Fruit fly (Drosophila melanogaster): Measurements from ENCODE around the gene Prosbeta3.

Prosbeta3 gene

dm6 chr3R:8984602-8985074, 21.4 kb downstream of the Prosbeta3 start, which contains the start of gene CG11970:
CG11970 (plus strand) TSS chr3R:8984718.
- no peak for TF ChIP-seq CG12768 (GFP tag; optimal IDR thresholded peaks at IDR 0.05)
- TF ChIP-seq cnc (optimal IDR thresholded peaks at IDR 0.05): no peak
- TF ChIP-seq CG1620 (GFP tag; optimal IDR thresholded peaks at IDR 0.05): peak; percentile 74
- peak; percentile 38 for TF ChIP-seq CG33017 (tag; optimal IDR thresholded peaks at IDR 0.05)
- TF ChIP-seq CG11617 (GFP tag; optimal IDR thresholded peaks at IDR 0.05): peak; percentile 80
- TF ChIP-seq pad (GFP tag; optimal IDR thresholded peaks at IDR 0.05): peak; percentile 38
- peak; percentile 65 for TF ChIP-seq Mnt (GFP tag; optimal IDR thresholded peaks at IDR 0.05)
- no peak for TF ChIP-seq tj (GFP tag; optimal IDR thresholded peaks at IDR 0.05)
- TF ChIP-seq cic (GFP tag; optimal IDR thresholded peaks at IDR 0.05): peak; percentile 0
- no peak for TF ChIP-seq CG7045 (GFP tag; optimal IDR thresholded peaks at IDR 0.05)
- TF ChIP-seq CG5204 (GFP tag; optimal IDR thresholded peaks at IDR 0.05): no peak
- peak; percentile 7 for TF ChIP-seq CG7101 (tag; optimal IDR thresholded peaks at IDR 0.05)
- TF ChIP-seq toe (GFP tag; optimal IDR thresholded peaks at IDR 0.05): peak; percentile 83
- peak; percentile 5 for TF ChIP-seq Clk (GFP tag; optimal IDR thresholded peaks at IDR 0.05)
- peak; percentile 54 for TF ChIP-seq Crg-1 (GFP tag; optimal IDR thresholded peaks at IDR 0.05)
- TF ChIP-seq CG14711 (tag; optimal IDR thresholded peaks at IDR 0.05): peak; percentile 11
- TF ChIP-seq ovo (GFP tag; optimal IDR thresholded peaks at IDR 0.05): peak; percentile 12
- peak; percentile 70 for TF ChIP-seq Hr96 (GFP tag; optimal IDR thresholded peaks at IDR 0.05)
- TF ChIP-seq bab1 (GFP tag; optimal IDR thresholded peaks at IDR 0.05): peak; percentile 32
- TF ChIP-seq kay (GFP tag; ENCODE audit: borderline replicate concordance): no peak

dm6 chr3R:8984141-8984540, 21.9 kb downstream of the Prosbeta3 start, which contains the start of gene RagA-B:
RagA-B (minus strand) TSS chr3R:8984315.
- TF ChIP-seq Hr96 (GFP tag; optimal IDR thresholded peaks at IDR 0.05): no peak
- no peak for TF ChIP-seq Clk (GFP tag; optimal IDR thresholded peaks at IDR 0.05)
- no peak for TF ChIP-seq kay (GFP tag; ENCODE audit: borderline replicate concordance)
- no peak for TF ChIP-seq bab1 (GFP tag; optimal IDR thresholded peaks at IDR 0.05)
- TF ChIP-seq CG33017 (tag; optimal IDR thresholded peaks at IDR 0.05): no peak
- TF ChIP-seq toe (GFP tag; optimal IDR thresholded peaks at IDR 0.05): no peak
- TF ChIP-seq CG14711 (tag; optimal IDR thresholded peaks at IDR 0.05): no peak

dm6 chr3R:8981209-8981996, 24.6 kb downstream of the Prosbeta3 start:
- TF ChIP-seq Hr96 (GFP tag; optimal IDR thresholded peaks at IDR 0.05): no peak
- TF ChIP-seq CG7101 (tag; optimal IDR thresholded peaks at IDR 0.05): no peak
- TF ChIP-seq CG14711 (tag; optimal IDR thresholded peaks at IDR 0.05): no peak
- TF ChIP-seq CG5204 (GFP tag; optimal IDR thresholded peaks at IDR 0.05): no peak
- no peak for TF ChIP-seq kay (GFP tag; ENCODE audit: borderline replicate concordance)
- no peak for TF ChIP-seq pad (GFP tag; optimal IDR thresholded peaks at IDR 0.05)
- TF ChIP-seq CG33017 (tag; optimal IDR thresholded peaks at IDR 0.05): no peak
- no peak for TF ChIP-seq ovo (GFP tag; optimal IDR thresholded peaks at IDR 0.05)
- no peak for TF ChIP-seq tj (GFP tag; optimal IDR thresholded peaks at IDR 0.05)
- no peak for TF ChIP-seq CG12768 (GFP tag; optimal IDR thresholded peaks at IDR 0.05)
- TF ChIP-seq Mnt (GFP tag; optimal IDR thresholded peaks at IDR 0.05): no peak
- no peak for TF ChIP-seq Crg-1 (GFP tag; optimal IDR thresholded peaks at IDR 0.05)
- TF ChIP-seq toe (GFP tag; optimal IDR thresholded peaks at IDR 0.05): no peak
- TF ChIP-seq CG11617 (GFP tag; optimal IDR thresholded peaks at IDR 0.05): no peak
- TF ChIP-seq CG1620 (GFP tag; optimal IDR thresholded peaks at IDR 0.05): no peak
- no peak for TF ChIP-seq cic (GFP tag; optimal IDR thresholded peaks at IDR 0.05)

- TF ChIP-seq ovo (GFP tag; optimal IDR thresholded peaks at IDR 0.05): no peak
- TF ChIP-seq CG7045 (GFP tag; optimal IDR thresholded peaks at IDR 0.05): peak; percentile 44
- no peak for TF ChIP-seq Crg-1 (GFP tag; optimal IDR thresholded peaks at IDR 0.05)
- TF ChIP-seq kay (GFP tag; ENCODE audit: borderline replicate concordance): peak; percentile 95
- TF ChIP-seq Clk (GFP tag; optimal IDR thresholded peaks at IDR 0.05): no peak
- TF ChIP-seq CG33017 (tag; optimal IDR thresholded peaks at IDR 0.05): no peak
- TF ChIP-seq CG7101 (tag; optimal IDR thresholded peaks at IDR 0.05): peak; percentile 9
- peak; percentile 53 for TF ChIP-seq Hr96 (GFP tag; optimal IDR thresholded peaks at IDR 0.05)
- peak; percentile 32 for TF ChIP-seq cic (GFP tag; optimal IDR thresholded peaks at IDR 0.05)
- TF ChIP-seq CG5204 (GFP tag; optimal IDR thresholded peaks at IDR 0.05): no peak
- no peak for TF ChIP-seq tj (GFP tag; optimal IDR thresholded peaks at IDR 0.05)
- peak; percentile 50 for TF ChIP-seq Mnt (GFP tag; optimal IDR thresholded peaks at IDR 0.05)
- TF ChIP-seq CG14711 (tag; optimal IDR thresholded peaks at IDR 0.05): peak; percentile 11
- no peak for TF ChIP-seq CG1620 (GFP tag; optimal IDR thresholded peaks at IDR 0.05)
- TF ChIP-seq CG12768 (GFP tag; optimal IDR thresholded peaks at IDR 0.05): peak; percentile 67
- TF ChIP-seq pad (GFP tag; optimal IDR thresholded peaks at IDR 0.05): peak; percentile 34
- TF ChIP-seq bab1 (GFP tag; optimal IDR thresholded peaks at IDR 0.05): peak; percentile 57
- TF ChIP-seq CG11617 (GFP tag; optimal IDR thresholded peaks at IDR 0.05): peak; percentile 32
- no peak for TF ChIP-seq cnc (optimal IDR thresholded peaks at IDR 0.05)
Observed at dm6 chr3R:8980776-8981165, 25.3 kb downstream of the Prosbeta3 start, which contains the start of gene CAHbeta. CAHbeta (plus strand) TSS chr3R:8980860.

dm6 chr3R:8979850-8980775, 25.9 kb downstream of the Prosbeta3 start:
- TF ChIP-seq toe (GFP tag; optimal IDR thresholded peaks at IDR 0.05): peak; percentile 28
- TF ChIP-seq CG7101 (tag; optimal IDR thresholded peaks at IDR 0.05): no peak
- no peak for TF ChIP-seq CG33017 (tag; optimal IDR thresholded peaks at IDR 0.05)
- TF ChIP-seq CG11617 (GFP tag; optimal IDR thresholded peaks at IDR 0.05): no peak
- TF ChIP-seq CG14711 (tag; optimal IDR thresholded peaks at IDR 0.05): no peak
- TF ChIP-seq kay (GFP tag; ENCODE audit: borderline replicate concordance): no peak
- no peak for TF ChIP-seq CG7045 (GFP tag; optimal IDR thresholded peaks at IDR 0.05)
- TF ChIP-seq cic (GFP tag; optimal IDR thresholded peaks at IDR 0.05): no peak
- peak; percentile 39 for TF ChIP-seq CG12768 (GFP tag; optimal IDR thresholded peaks at IDR 0.05)
- no peak for TF ChIP-seq Hr96 (GFP tag; optimal IDR thresholded peaks at IDR 0.05)
- no peak for TF ChIP-seq Mnt (GFP tag; optimal IDR thresholded peaks at IDR 0.05)

Measured in whole organism, adult.